Fruit fly (Drosophila melanogaster) whole organism, embryonic: Measurements from ENCODE around the gene Sec3.

Source experiments
- CG10431 ChIP-seq: fragments of 200-800 bp; sonication (Bioruptor generic); optimal IDR thresholded peaks from 3 replicates; lab custom pipeline; 2018; ENCODE audit warnings: missing biosample characterization, mild to moderate bottlenecking, missing genetic modification characterization
- CG12219 ChIP-seq: fragments of 200-800 bp; sonication (Bioruptor generic); optimal IDR thresholded peaks from 3 replicates; lab custom pipeline; 2018; ENCODE audit warnings: missing biosample characterization, mild to moderate bottlenecking, missing genetic modification characterization
- CG12744 ChIP-seq: fragments of 200-800 bp; sonication (Bioruptor generic); optimal IDR thresholded peaks from 2 replicates; lab custom pipeline; 2016; ENCODE audit warnings: missing biosample characterization, missing genetic modification characterization
- CG12942 ChIP-seq: fragments of 200-800 bp; sonication (Bioruptor generic); optimal IDR thresholded peaks from 3 replicates; lab custom pipeline; 2016; ENCODE audit warnings: missing biosample characterization, missing genetic modification characterization
- CG13123 ChIP-seq: fragments of 200-800 bp; sonication (Bioruptor generic); optimal IDR thresholded peaks from 2 replicates; lab custom pipeline; 2016; ENCODE audit warnings: missing biosample characterization, missing genetic modification characterization
- CG14965 ChIP-seq: fragments of 200-800 bp; sonication (Bioruptor generic); optimal IDR thresholded peaks from 2 replicates; lab custom pipeline; 2016; ENCODE audit warnings: missing biosample characterization, missing genetic modification characterization, borderline replicate concordance
- CG1602 ChIP-seq: fragments of 200-800 bp; sonication (Bioruptor generic); optimal IDR thresholded peaks from 3 replicates; lab custom pipeline; 2016; ENCODE audit warnings: missing biosample characterization, missing genetic modification characterization
- CG16863 ChIP-seq: fragments of 200-800 bp; sonication (Bioruptor generic); optimal IDR thresholded peaks from 3 replicates; lab custom pipeline; 2016; ENCODE audit warnings: missing biosample characterization, missing genetic modification characterization
- CG17612 ChIP-seq: fragments of 200-800 bp; sonication (Bioruptor generic); IDR thresholded peaks from 2 replicates; pipeline ENCODE4 v1.3.6; 2022; ENCODE audit warnings: missing biosample characterization, missing genetic modification characterization
- CG2120 ChIP-seq: fragments of 200-800 bp; sonication (Bioruptor generic); optimal IDR thresholded peaks from 3 replicates; lab custom pipeline; 2016; ENCODE audit warnings: missing biosample characterization, missing genetic modification characterization
- CG30431 ChIP-seq: fragments of 200-800 bp; sonication (Bioruptor generic); optimal IDR thresholded peaks from 2 replicates; lab custom pipeline; 2017; ENCODE audit warnings: missing biosample characterization, missing genetic modification characterization
- CG3407 ChIP-seq: fragments of 200-800 bp; sonication (Bioruptor generic); optimal IDR thresholded peaks from 2 replicates; lab custom pipeline; 2018; ENCODE audit warnings: missing biosample characterization, mild to moderate bottlenecking, missing genetic modification characterization
- CG4282 ChIP-seq: fragments of 200-800 bp; sonication (Bioruptor generic); optimal IDR thresholded peaks from 2 replicates; lab custom pipeline; 2016; ENCODE audit warnings: missing biosample characterization, missing genetic modification characterization
- CG5180 ChIP-seq: fragments of 200-800 bp; sonication (Bioruptor generic); optimal IDR thresholded peaks from 3 replicates; lab custom pipeline; 2017; ENCODE audit warnings: missing biosample characterization, missing genetic modification characterization, mild to moderate bottlenecking, moderate library complexity, missing genetic modification reagents
- CG6254 ChIP-seq: fragments of 200-800 bp; sonication (Bioruptor generic); optimal IDR thresholded peaks from 3 replicates; lab custom pipeline; 2017; ENCODE audit warnings: mild to moderate bottlenecking, missing biosample characterization, missing genetic modification reagents, missing genetic modification characterization
- CG7963 ChIP-seq: fragments of 200-800 bp; sonication (Bioruptor generic); IDR thresholded peaks from 3 replicates; pipeline ENCODE4 v1.3.6; 2022; ENCODE audit warnings: missing biosample characterization, missing genetic modification characterization; ENCODE audit not compliant: partially characterized antibody
- CG8924 ChIP-seq: fragments of 200-800 bp; optimal IDR thresholded peaks from 3 replicates; lab custom pipeline; 2019; ENCODE audit warnings: missing biosample characterization, mild to moderate bottlenecking, missing genetic modification characterization, moderate library complexity
- CG9437 ChIP-seq: fragments of 200-800 bp; sonication (Bioruptor generic); optimal IDR thresholded peaks from 2 replicates; lab custom pipeline; 2018; ENCODE audit warnings: missing biosample characterization, mild to moderate bottlenecking, missing genetic modification characterization
- CG9727 ChIP-seq: fragments of 200-800 bp; sonication (Bioruptor generic); optimal IDR thresholded peaks from 3 replicates; lab custom pipeline; 2017; ENCODE audit warnings: missing biosample characterization, mild to moderate bottlenecking, missing genetic modification characterization
- Dbx ChIP-seq: fragments of 200-800 bp; sonication (Bioruptor generic); IDR thresholded peaks from 3 replicates; pipeline ENCODE4 v1.3.6; 2022; ENCODE audit warnings: missing biosample characterization, missing genetic modification characterization
- Deaf1 ChIP-seq: fragments of 200-800 bp; optimal IDR thresholded peaks from 3 replicates; lab custom pipeline; 2019; ENCODE audit warnings: missing biosample characterization, mild to moderate bottlenecking, missing genetic modification characterization, moderate library complexity
- Hsf ChIP-seq: fragments of 200-800 bp; sonication (Bioruptor generic); optimal IDR thresholded peaks from 3 replicates; lab custom pipeline; 2016; ENCODE audit warnings: missing biosample characterization, missing genetic modification characterization
- Med ChIP-seq: fragments of 200-800 bp; sonication (Bioruptor generic); peaks from one replicate; lab custom pipeline; 2016; ENCODE audit warnings: missing biosample characterization, missing genetic modification characterization, mild to moderate bottlenecking, inconsistent platforms, moderate library complexity
- Ravus ChIP-seq: fragments of 200-800 bp; sonication (Bioruptor generic); IDR thresholded peaks from 2 replicates; pipeline ENCODE4 v1.3.6; 2022; ENCODE audit warnings: missing biosample characterization, missing genetic modification characterization
- Six4 ChIP-seq: fragments of 200-800 bp; sonication (Bioruptor generic); optimal IDR thresholded peaks from 2 replicates; lab custom pipeline; 2016; ENCODE audit warnings: missing biosample characterization, missing genetic modification characterization
- Stat92E ChIP-seq, 3 experiments: fragments of >200 bp in 2 of 3; fragments of 200-800 bp in 1 of 3; sonication (Bioruptor generic) in 1 of 3; optimal IDR thresholded peaks; 2 replicates each; lab custom pipeline; 2017 to 2019; ENCODE audit warnings: missing biosample characterization in 3 of 3, missing genetic modification characterization in 3 of 3, mild to moderate bottlenecking in 1 of 3, moderate library complexity in 1 of 3
- ab ChIP-seq: fragments of 200-800 bp; sonication (Bioruptor generic); optimal IDR thresholded peaks from 2 replicates; lab custom pipeline; 2016; ENCODE audit warnings: missing biosample characterization, missing genetic modification characterization
- al ChIP-seq: fragments of 200-800 bp; sonication (Bioruptor generic); IDR thresholded peaks from 2 replicates; pipeline ENCODE4 v1.3.6; 2022; ENCODE audit warnings: missing biosample characterization, missing genetic modification characterization
- amos ChIP-seq: fragments of 200-800 bp; sonication (Bioruptor generic); IDR thresholded peaks from 2 replicates; pipeline ENCODE4 v1.3.6; 2022; ENCODE audit warnings: missing biosample characterization, missing genetic modification characterization; ENCODE audit not compliant: partially characterized antibody
- corto ChIP-seq: fragments of 200-800 bp; sonication (Bioruptor generic); optimal IDR thresholded peaks from 2 replicates; lab custom pipeline; 2016; ENCODE audit warnings: missing biosample characterization, mild to moderate bottlenecking, missing genetic modification characterization, moderate library complexity
- crp ChIP-seq, 2 experiments: fragments of 200-800 bp; sonication (Bioruptor generic); optimal IDR thresholded peaks; 2 replicates in 1 of 2; 3 replicates in 1 of 2; lab custom pipeline; 2017; ENCODE audit warnings: missing biosample characterization in 2 of 2, missing genetic modification characterization in 2 of 2, mild to moderate bottlenecking in 1 of 2, moderate library complexity in 1 of 2
- dati ChIP-seq: fragments of 200-800 bp; sonication (Bioruptor generic); IDR thresholded peaks from 2 replicates; pipeline ENCODE4 v1.3.6; 2022; ENCODE audit warnings: missing biosample characterization, missing genetic modification characterization
- dm ChIP-seq: fragments of 200-800 bp; sonication (Bioruptor generic); optimal IDR thresholded peaks from 3 replicates; lab custom pipeline; 2016; ENCODE audit warnings: missing biosample characterization, missing genetic modification characterization
- esg ChIP-seq: fragments of 200-800 bp; sonication (Bioruptor generic); conservative IDR thresholded peaks from 2 replicates; pipeline ENCODE4 v1.3.6; 2022; ENCODE audit warnings: missing biosample characterization, missing genetic modification characterization
- hth ChIP-seq: fragments of >200 bp; optimal IDR thresholded peaks from 2 replicates; lab custom pipeline; 2017; ENCODE audit warnings: inconsistent platforms
- lilli ChIP-seq: fragments of 200-800 bp; sonication (Bioruptor generic); optimal IDR thresholded peaks from 3 replicates; lab custom pipeline; 2016; ENCODE audit warnings: missing biosample characterization, missing genetic modification characterization
- onecut ChIP-seq: fragments of 200-800 bp; sonication (Bioruptor generic); IDR thresholded peaks from 2 replicates; pipeline ENCODE4 v1.3.6; 2022; ENCODE audit warnings: missing biosample characterization, missing genetic modification characterization
- peb ChIP-seq: fragments of 200-800 bp; sonication (Bioruptor generic); IDR thresholded peaks from 2 replicates; pipeline ENCODE4 v1.3.6; 2022; ENCODE audit warnings: missing biosample characterization, missing genetic modification characterization
- pfk ChIP-seq: fragments of 200-800 bp; sonication (Bioruptor generic); optimal IDR thresholded peaks from 2 replicates; lab custom pipeline; 2018; ENCODE audit warnings: missing biosample characterization, mild to moderate bottlenecking, missing genetic modification characterization, moderate library complexity
- pho ChIP-seq: fragments of 200-800 bp; sonication (Bioruptor generic); optimal IDR thresholded peaks from 2 replicates; lab custom pipeline; 2016; ENCODE audit warnings: missing biosample characterization, missing genetic modification characterization
- pita ChIP-seq: fragments of 200-800 bp; sonication (Bioruptor generic); optimal IDR thresholded peaks from 2 replicates; lab custom pipeline; 2017; ENCODE audit warnings: missing biosample characterization, mild to moderate bottlenecking, missing genetic modification characterization
- pnt ChIP-seq: fragments of 200-800 bp; sonication (Bioruptor generic); optimal IDR thresholded peaks from 3 replicates; lab custom pipeline; 2016; ENCODE audit warnings: missing biosample characterization, missing genetic modification characterization
- prd ChIP-seq, 3 experiments: fragments of >200 bp in 2 of 3; fragments of 200-800 bp in 1 of 3; sonication (Bioruptor generic) in 1 of 3; optimal IDR thresholded peaks in 2 of 3; IDR thresholded peaks in 1 of 3; 2 replicates in 2 of 3; 3 replicates in 1 of 3; pipeline versions ENCODE4 v1.3.6 to Lab custom; 2017 to 2022; ENCODE audit warnings: missing biosample characterization in 1 of 3, missing genetic modification characterization in 1 of 3
- run ChIP-seq: fragments of 200-800 bp; sonication (Bioruptor generic); optimal IDR thresholded peaks from 3 replicates; lab custom pipeline; 2018; ENCODE audit warnings: missing biosample characterization, mild to moderate bottlenecking, missing genetic modification characterization
- sima ChIP-seq: fragments of 200-800 bp; sonication (Bioruptor generic); optimal IDR thresholded peaks from 2 replicates; lab custom pipeline; 2016; ENCODE audit warnings: missing biosample characterization, missing genetic modification characterization
- sna ChIP-seq: fragments of 200-800 bp; sonication (Bioruptor generic); IDR thresholded peaks from 2 replicates; pipeline ENCODE4 v1.3.6; 2022; ENCODE audit warnings: missing biosample characterization, missing genetic modification characterization; ENCODE audit not compliant: partially characterized antibody
- sob ChIP-seq: fragments of 200-800 bp; sonication (Bioruptor generic); IDR thresholded peaks from 2 replicates; pipeline ENCODE4 v1.3.6; 2022; ENCODE audit warnings: missing biosample characterization, missing genetic modification characterization
- unc-4 ChIP-seq: fragments of 200-800 bp; sonication (Bioruptor generic); IDR thresholded peaks from 2 replicates; pipeline ENCODE4 v1.3.6; 2022; ENCODE audit warnings: missing biosample characterization, missing genetic modification characterization; ENCODE audit not compliant: partially characterized antibody
- vnd ChIP-seq: fragments of 200-800 bp; sonication (Bioruptor generic); IDR thresholded peaks from 3 replicates; pipeline ENCODE4 v1.3.6; 2022; ENCODE audit warnings: missing biosample characterization, missing genetic modification characterization; ENCODE audit not compliant: partially characterized antibody

The Sec3 gene

dm6 chr3L:17425132-17425713 lies at the start of gene Sec3, which contains the start of gene COX7B (continued):
- peak; percentile 8 for TF ChIP-seq CG12219
- TF ChIP-seq peb (GFP tag; lab: Robert Waterston, UW), result no peak
- peak in 1 of 3 experiments; percentile 64 for TF ChIP-seq Stat92E (GFP tag; optimal IDR thresholded peaks at IDR 0.05; lab: Kevin White, UChicago)
- TF ChIP-seq CG9727 (GFP tag; lab: Kevin White, UChicago), result peak; percentile 62
- TF ChIP-seq CG3407 (GFP tag; lab: Kevin White, UChicago), result no peak
- peak; percentile 60 for TF ChIP-seq CG12744 (GFP tag; lab: Kevin White, UChicago)
- TF ChIP-seq CG4282 (GFP tag; lab: Kevin White, UChicago), result peak; percentile 12
- no peak for TF ChIP-seq pita (GFP tag; lab: Kevin White, UChicago)
- TF ChIP-seq pnt (GFP tag; lab: Kevin White, UChicago), result peak; percentile 28
- peak; percentile 41; the same call in 2 of the 3 replicates for TF ChIP-seq CG7963 (GFP tag; lab: Robert Waterston, UW)
- TF ChIP-seq unc-4 (GFP tag; lab: Robert Waterston, UW), result peak; percentile 95
- peak; percentile 11; the same call in 1 of the 2 replicates for TF ChIP-seq onecut (GFP tag; lab: Robert Waterston, UW)
- TF ChIP-seq CG1602 (GFP tag; lab: Kevin White, UChicago), result peak; percentile 58
- TF ChIP-seq crp (GFP tag; optimal IDR thresholded peaks at IDR 0.05; lab: Kevin White, UChicago), result peak; percentile 51 to 95
- TF ChIP-seq CG30431 (GFP tag; lab: Kevin White, UChicago), result peak; percentile 4
- peak; percentile 23 for TF ChIP-seq corto (GFP tag; lab: Kevin White, UChicago)
- TF ChIP-seq vnd (GFP tag; lab: Robert Waterston, UW), result peak; percentile 91
- peak; percentile 67; the same call in 1 of the 3 replicates for TF ChIP-seq Dbx
- TF ChIP-seq sna (GFP tag; lab: Robert Waterston, UW), result peak; percentile 91
- peak; percentile 41; the same call in 1 of the 2 replicates for TF ChIP-seq al (GFP tag; lab: Robert Waterston, UW)
- peak; percentile 41 for TF ChIP-seq CG16863 (GFP tag; lab: Kevin White, UChicago)
- no peak for TF ChIP-seq dati (GFP tag; lab: Robert Waterston, UW)
- TF ChIP-seq CG2120, result peak; percentile 83
- TF ChIP-seq CG6254 (GFP tag; lab: Kevin White, UChicago), result no peak
- TF ChIP-seq CG12942 (GFP tag; lab: Kevin White, UChicago), result peak; percentile 32
- peak; percentile 38; the same call in 1 of the 2 replicates for TF ChIP-seq esg (GFP tag; lab: Robert Waterston, UW)
- peak; percentile 46 for TF ChIP-seq CG13123
- TF ChIP-seq amos (GFP tag; lab: Robert Waterston, UW), result peak; percentile 87
- peak; percentile 5 for TF ChIP-seq run (tag; lab: Kevin White, UChicago)
- TF ChIP-seq CG8924 (tag; lab: Kevin White, UChicago), result peak; percentile 69
- peak; percentile 38 for TF ChIP-seq Deaf1 (tag; lab: Kevin White, UChicago)
- TF ChIP-seq CG10431, result no peak
- no peak for TF ChIP-seq CG17612 (GFP tag; lab: Robert Waterston, UW)
- no peak for TF ChIP-seq CG14965 (GFP tag; lab: Kevin White, UChicago)
- TF ChIP-seq pfk (GFP tag; lab: Kevin White, UChicago), result no peak
- no peak for TF ChIP-seq prd (optimal IDR thresholded peaks at IDR 0.05; lab: Kevin White, UChicago)
- TF ChIP-seq prd (GFP tag; IDR thresholded peaks at IDR 0.05; lab: Robert Waterston, UW), result peak; percentile 71
- TF ChIP-seq sima (GFP tag; lab: Kevin White, UChicago), result no peak
- TF ChIP-seq Hsf (GFP tag; lab: Kevin White, UChicago), result peak; percentile 68
- peak; percentile 82 for TF ChIP-seq lilli (GFP tag; lab: Kevin White, UChicago)
- TF ChIP-seq ab (GFP tag; lab: Kevin White, UChicago), result no peak
- no peak for TF ChIP-seq Ravus (GFP tag; lab: Robert Waterston, UW)
- peak; percentile 46 for TF ChIP-seq dm (GFP tag; lab: Kevin White, UChicago)
- peak; percentile 93 for TF ChIP-seq Med
- peak; percentile 6 for TF ChIP-seq Six4
- peak; percentile 84 for TF ChIP-seq CG9437
- no peak for TF ChIP-seq hth (lab: Kevin White, UChicago)
- peak; percentile 55 for TF ChIP-seq pho (GFP tag; lab: Kevin White, UChicago)
- TF ChIP-seq sob (GFP tag; lab: Robert Waterston, UW), result peak; percentile 71
- TF ChIP-seq CG5180 (GFP tag; lab: Kevin White, UChicago), result no peak
